Worm (Caenorhabditis elegans): ENCODE measurements around the gene msp-57.

Gene msp-57

ce11 chrIV:5108971-5109370, 46.6 kb downstream of the msp-57 start:
- TF ChIP-seq spr-3 (GFP tag; optimal IDR thresholded peaks at IDR 0.05) (no peak), lin-13 (GFP tag; optimal IDR thresholded peaks at IDR 0.05) (no peak), sdz-12 (GFP tag; optimal IDR thresholded peaks at IDR 0.05) (no peak), F37D6.2 (tag; optimal IDR thresholded peaks at IDR 0.05) (no peak), gei-8 (GFP tag; optimal IDR thresholded peaks at IDR 0.05) (no peak), unc-62 (GFP tag; optimal IDR thresholded peaks at IDR 0.05 in 1 of 2) (no peak), unc-62 (tag; optimal IDR thresholded peaks at IDR 0.05) (no peak), ceh-44 (GFP tag; IDR thresholded peaks at IDR 0.05) (no peak), Y48G9A.11 (GFP tag; IDR thresholded peaks at IDR 0.05) (no peak), ces-1 (GFP tag; optimal IDR thresholded peaks at IDR 0.05) (no peak), nhr-48 (tag; optimal IDR thresholded peaks at IDR 0.05) (no peak), pqm-1 (tag; optimal IDR thresholded peaks at IDR 0.05) (no peak), mdt-29 (GFP tag; IDR thresholded peaks at IDR 0.05) (no peak), Y75B8A.6 (GFP tag; IDR thresholded peaks at IDR 0.05) (no peak)

- no peak for TF ChIP-seq nhr-25 (tag; optimal IDR thresholded peaks at IDR 0.05; ENCODE audit: borderline replicate concordance, insufficient read depth)
- no peak for TF ChIP-seq tag-97 (GFP tag; IDR thresholded peaks at IDR 0.05)
- TF ChIP-seq sdz-12 (GFP tag; optimal IDR thresholded peaks at IDR 0.05), result no peak
- no peak for TF ChIP-seq snpc-4 (tag; optimal IDR thresholded peaks at IDR 0.05)
- TF ChIP-seq lin-15B (tag; optimal IDR thresholded peaks at IDR 0.05), result no peak
- no peak for TF ChIP-seq zfp-3 (GFP tag; conservative IDR thresholded peaks at IDR 0.05)
- TF ChIP-seq zip-2 (tag; optimal IDR thresholded peaks at IDR 0.05), result no peak
- no peak for TF ChIP-seq nhr-11 (tag; optimal IDR thresholded peaks at IDR 0.05)
- no peak for TF ChIP-seq fos-1 (tag; optimal IDR thresholded peaks at IDR 0.05)
- TF ChIP-seq F37D6.2 (tag; optimal IDR thresholded peaks at IDR 0.05), result no peak
- no peak for TF ChIP-seq nhr-6 (tag; optimal IDR thresholded peaks at IDR 0.05)
- no peak for TF ChIP-seq arid-1 (GFP tag; conservative IDR thresholded peaks at IDR 0.05)
- no peak for TF ChIP-seq mes-2 (tag; optimal IDR thresholded peaks at IDR 0.05; ENCODE audit: poor library complexity, severe bottlenecking)
- TF ChIP-seq ceh-28 (tag; optimal IDR thresholded peaks at IDR 0.05), result no peak
- no peak for TF ChIP-seq php-3 (GFP tag; IDR thresholded peaks at IDR 0.05)
- no peak for TF ChIP-seq dmd-9 (GFP tag; IDR thresholded peaks at IDR 0.05)
- no peak for TF ChIP-seq spr-1 (tag; optimal IDR thresholded peaks at IDR 0.05)
- no peak for TF ChIP-seq ceh-20 (GFP tag; IDR thresholded peaks at IDR 0.05)
- no peak for TF ChIP-seq lin-38 (GFP tag; IDR thresholded peaks at IDR 0.05)
Measured at ce11 chrIV:5109943-5110342, 47.6 kb downstream of the msp-57 start.

- TF ChIP-seq ceh-20 (GFP tag; IDR thresholded peaks at IDR 0.05) (0 out of 2 replicates have a peak, but pooled peaks have one; percentile 57), spr-1 (tag; optimal IDR thresholded peaks at IDR 0.05) (no peak), aha-1 (tag) (peak; percentile 98), ctbp-1 (GFP tag; IDR thresholded peaks at IDR 0.05) (no peak), unc-62 (GFP tag; optimal IDR thresholded peaks at IDR 0.05 in 1 of 2) (peak in 1 of 2 experiments; percentile 9), unc-62 (tag; optimal IDR thresholded peaks at IDR 0.05) (no peak), skn-1 (tag; optimal IDR thresholded peaks at IDR 0.05) (no peak), daf-8 (GFP tag; IDR thresholded peaks at IDR 0.05) (no peak), mdl-1 (tag; optimal IDR thresholded peaks at IDR 0.05) (peak in 1 of 2 experiments; percentile 42), lin-1 (GFP tag; IDR thresholded peaks at IDR 0.05) (no peak)
Measured at ce11 chrIV:5110391-5110930, 48.1 kb downstream of the msp-57 start.

ce11 chrIV:5111533-5111932, 49.2 kb downstream of the msp-57 start, which contains the start of gene AC7.3:
Gene AC7.3 (plus strand): TSS chrIV:5111833.
- no peak for TF ChIP-seq nhr-10 (tag; optimal IDR thresholded peaks at IDR 0.05)
- TF ChIP-seq unc-62 (GFP tag; optimal IDR thresholded peaks at IDR 0.05 in 1 of 2), result no peak
- no peak for TF ChIP-seq unc-62 (tag; optimal IDR thresholded peaks at IDR 0.05)
- TF ChIP-seq hmg-1.1 (GFP tag; IDR thresholded peaks at IDR 0.05), result no peak
- TF ChIP-seq F26F4.8 (GFP tag; conservative IDR thresholded peaks at IDR 0.05), result no peak
- TF ChIP-seq hif-1 (tag; optimal IDR thresholded peaks at IDR 0.05), result no peak
- no peak for TF ChIP-seq tra-1 (GFP tag; IDR thresholded peaks at IDR 0.05)
- no peak for TF ChIP-seq hlh-30 (tag; optimal IDR thresholded peaks at IDR 0.05; ENCODE audit: insufficient read depth)
- TF ChIP-seq php-3 (GFP tag; IDR thresholded peaks at IDR 0.05), result no peak
- no peak for TF ChIP-seq aly-2 (tag; optimal IDR thresholded peaks at IDR 0.05)
- TF ChIP-seq lin-29 (GFP tag; IDR thresholded peaks at IDR 0.05), result no peak
- TF ChIP-seq R02D3.7 (tag; optimal IDR thresholded peaks at IDR 0.05), result no peak
- no peak for TF ChIP-seq Y105C5A.15 (GFP tag; IDR thresholded peaks at IDR 0.05)
- no peak for TF ChIP-seq ceh-20 (GFP tag; IDR thresholded peaks at IDR 0.05)
- TF ChIP-seq dmd-6 (GFP tag; IDR thresholded peaks at IDR 0.05), result no peak
- no peak for TF ChIP-seq zfp-3 (GFP tag; conservative IDR thresholded peaks at IDR 0.05)
